Worm (Caenorhabditis elegans) whole organism, L2 larva: Measurements from ENCODE around the gene pmp-1.

Source experiments
- C34F6.9 ChIP-seq: fragments of 150-350 bp; optimal IDR thresholded peaks from 2 replicates; lab custom pipeline; 2014; ENCODE audit warnings: missing biosample characterization, missing genetic modification characterization
- F13H6.1 ChIP-seq: sonication (generic microtip); optimal IDR thresholded peaks from 2 replicates; lab custom pipeline; 2016; ENCODE audit warnings: missing genetic modification characterization, missing compliant biosample characterization
- R02D3.7 ChIP-seq: fragments of 150-350 bp; optimal IDR thresholded peaks from 2 replicates; lab custom pipeline; 2014; ENCODE audit warnings: missing biosample characterization, missing genetic modification characterization
- Y55F3AM.14 ChIP-seq: fragments of 200-800 bp; sonication (Bioruptor generic); optimal IDR thresholded peaks from 2 replicates; lab custom pipeline; 2018; ENCODE audit warnings: mild to moderate bottlenecking, missing genetic modification characterization, missing compliant biosample characterization
- ZK546.5 ChIP-seq: sonication (generic microtip); optimal IDR thresholded peaks from 2 replicates; lab custom pipeline; 2017; ENCODE audit warnings: missing biosample characterization, missing genetic modification characterization
- alr-1 ChIP-seq: fragments of 150-350 bp; optimal IDR thresholded peaks from 2 replicates; lab custom pipeline; 2014; ENCODE audit warnings: missing biosample characterization, missing genetic modification characterization
- aly-2 ChIP-seq: fragments of 150-350 bp; optimal IDR thresholded peaks from 2 replicates; lab custom pipeline; 2014; ENCODE audit warnings: missing biosample characterization, missing genetic modification characterization
- ama-1 ChIP-seq: fragments of 150-350 bp; optimal IDR thresholded peaks from 2 replicates; lab custom pipeline; 2018; ENCODE audit warnings: inconsistent platforms
- blmp-1 ChIP-seq: sonication (generic microtip); optimal IDR thresholded peaks from 2 replicates; lab custom pipeline; 2017; ENCODE audit warnings: missing genetic modification characterization, mild to moderate bottlenecking, missing compliant biosample characterization, antibody characterized with exemption, moderate library complexity; ENCODE audit not compliant: insufficient read depth
- ceh-16 ChIP-seq: fragments of 150-350 bp; optimal IDR thresholded peaks from 2 replicates; lab custom pipeline; 2014; ENCODE audit warnings: missing biosample characterization, missing genetic modification characterization
- ceh-82 ChIP-seq: fragments of 150-350 bp; optimal IDR thresholded peaks from 2 replicates; lab custom pipeline; 2014; ENCODE audit warnings: missing biosample characterization, missing genetic modification characterization
- crh-2 ChIP-seq: sonication (generic microtip); optimal IDR thresholded peaks from 2 replicates; lab custom pipeline; 2017; ENCODE audit warnings: missing biosample characterization, missing genetic modification characterization
- dmd-4 ChIP-seq: sonication (generic microtip); optimal IDR thresholded peaks from 2 replicates; lab custom pipeline; 2017; ENCODE audit warnings: missing biosample characterization, missing genetic modification characterization
- egl-27 ChIP-seq: sonication (generic microtip); optimal IDR thresholded peaks from 3 replicates; lab custom pipeline; 2017; ENCODE audit warnings: missing biosample characterization, missing genetic modification reagents, missing genetic modification characterization
- elt-1 ChIP-seq: fragments of 150-350 bp; optimal IDR thresholded peaks from 2 replicates; lab custom pipeline; 2014; ENCODE audit warnings: missing biosample characterization, missing genetic modification characterization
- elt-3 ChIP-seq: sonication (generic microtip); optimal IDR thresholded peaks from 2 replicates; lab custom pipeline; 2017; ENCODE audit warnings: missing biosample characterization, missing genetic modification characterization
- fos-1 ChIP-seq: fragments of 150-350 bp; optimal IDR thresholded peaks from 2 replicates; lab custom pipeline; 2014; ENCODE audit warnings: missing biosample characterization, missing genetic modification characterization
- gmeb-1 ChIP-seq: fragments of 150-350 bp; optimal IDR thresholded peaks from 2 replicates; lab custom pipeline; 2014; ENCODE audit warnings: missing biosample characterization, missing genetic modification characterization
- lin-11 ChIP-seq: fragments of 150-350 bp; sonication (generic microtip); optimal IDR thresholded peaks from 2 replicates; lab custom pipeline; 2014; ENCODE audit warnings: missing biosample characterization, missing genetic modification characterization, inconsistent platforms, mixed read lengths
- lin-13 ChIP-seq: fragments of 150-350 bp; optimal IDR thresholded peaks from 2 replicates; lab custom pipeline; 2014; ENCODE audit warnings: missing biosample characterization, missing genetic modification reagents, missing genetic modification characterization
- lin-39 ChIP-seq: fragments of 150-350 bp; optimal IDR thresholded peaks from 2 replicates; lab custom pipeline; 2014; ENCODE audit warnings: missing biosample characterization, missing genetic modification reagents, missing genetic modification characterization
- lsy-2 ChIP-seq, 2 experiments: fragments of 150-350 bp in 1 of 2; sonication (generic microtip) in 1 of 2; optimal IDR thresholded peaks; 2 replicates each; lab custom pipeline; 2014 to 2017; ENCODE audit warnings: missing biosample characterization in 2 of 2, missing genetic modification characterization in 2 of 2
- mab-5 ChIP-seq: fragments of 150-350 bp; optimal IDR thresholded peaks from 2 replicates; lab custom pipeline; 2014; ENCODE audit warnings: missing biosample characterization, missing genetic modification characterization
- mbf-1 ChIP-seq: sonication (generic microtip); optimal IDR thresholded peaks from 2 replicates; lab custom pipeline; 2017; ENCODE audit warnings: missing biosample characterization, missing genetic modification characterization
- mdl-1 ChIP-seq, 2 experiments: fragments of 150-350 bp in 1 of 2; sonication (generic microtip) in 1 of 2; optimal IDR thresholded peaks; 2 replicates each; lab custom pipeline; 2017; ENCODE audit warnings: missing biosample characterization in 2 of 2, missing genetic modification characterization in 2 of 2
- nhr-10 ChIP-seq: sonication (generic microtip); optimal IDR thresholded peaks from 2 replicates; lab custom pipeline; 2017; ENCODE audit warnings: missing biosample characterization, missing genetic modification characterization
- nhr-11 ChIP-seq: fragments of 150-350 bp; optimal IDR thresholded peaks from 2 replicates; lab custom pipeline; 2014; ENCODE audit warnings: missing biosample characterization, missing genetic modification characterization
- nhr-12 ChIP-seq: fragments of 150-350 bp; optimal IDR thresholded peaks from 2 replicates; lab custom pipeline; 2014; ENCODE audit warnings: missing biosample characterization, missing genetic modification characterization
- nhr-129 ChIP-seq: fragments of 150-350 bp; optimal IDR thresholded peaks from 2 replicates; lab custom pipeline; 2014; ENCODE audit warnings: missing biosample characterization, missing genetic modification characterization
- nhr-21 ChIP-seq: fragments of 150-350 bp; optimal IDR thresholded peaks from 2 replicates; lab custom pipeline; 2014; ENCODE audit warnings: missing biosample characterization, missing genetic modification characterization
- nhr-23 ChIP-seq: fragments of 150-350 bp; optimal IDR thresholded peaks from 2 replicates; lab custom pipeline; 2014; ENCODE audit warnings: missing biosample characterization, missing genetic modification reagents, missing genetic modification characterization
- nhr-237 ChIP-seq: fragments of 150-350 bp; optimal IDR thresholded peaks from 2 replicates; lab custom pipeline; 2014; ENCODE audit warnings: missing biosample characterization, missing genetic modification characterization
- nhr-25 ChIP-seq: fragments of 150-350 bp; sonication (generic microtip); optimal IDR thresholded peaks from 3 replicates; lab custom pipeline; 2014; ENCODE audit warnings: missing biosample characterization, missing genetic modification characterization
- nhr-6 ChIP-seq: fragments of 150-350 bp; optimal IDR thresholded peaks from 2 replicates; lab custom pipeline; 2014; ENCODE audit warnings: missing biosample characterization, missing genetic modification characterization
- nhr-77 ChIP-seq: fragments of 150-350 bp; optimal IDR thresholded peaks from 2 replicates; lab custom pipeline; 2014; ENCODE audit warnings: missing biosample characterization, missing genetic modification characterization
- peb-1 ChIP-seq: fragments of 150-350 bp; optimal IDR thresholded peaks from 2 replicates; lab custom pipeline; 2014; ENCODE audit warnings: missing biosample characterization, missing genetic modification characterization
- sem-4 ChIP-seq: fragments of 150-350 bp; optimal IDR thresholded peaks from 2 replicates; lab custom pipeline; 2014; ENCODE audit warnings: missing biosample characterization, missing genetic modification reagents, missing genetic modification characterization
- skn-1 ChIP-seq: sonication (generic microtip); optimal IDR thresholded peaks from 2 replicates; lab custom pipeline; 2017; ENCODE audit warnings: missing biosample characterization, missing genetic modification characterization
- sma-3 ChIP-seq: sonication (generic microtip); optimal IDR thresholded peaks from 2 replicates; lab custom pipeline; 2016; ENCODE audit warnings: missing genetic modification reagents, missing genetic modification characterization, missing compliant biosample characterization
- sma-9 ChIP-seq, 2 experiments: fragments of 150-350 bp in 1 of 2; sonication (generic microtip) in 1 of 2; optimal IDR thresholded peaks; 2 replicates each; lab custom pipeline; 2014 to 2016; ENCODE audit warnings: missing genetic modification characterization in 2 of 2, mild to moderate bottlenecking in 1 of 2, missing biosample characterization in 1 of 2, missing compliant biosample characterization in 1 of 2, missing genetic modification reagents in 1 of 2, moderate library complexity in 1 of 2
- snpc-4 ChIP-seq: fragments of 150-350 bp; optimal IDR thresholded peaks from 2 replicates; lab custom pipeline; 2014; ENCODE audit warnings: missing biosample characterization, missing genetic modification characterization
- unc-39 ChIP-seq: fragments of 150-350 bp; optimal IDR thresholded peaks from 2 replicates; lab custom pipeline; 2014; ENCODE audit warnings: missing biosample characterization, missing genetic modification characterization
- unc-55 ChIP-seq: fragments of 150-350 bp; sonication (generic microtip); optimal IDR thresholded peaks from 3 replicates; lab custom pipeline; 2014; ENCODE audit warnings: missing biosample characterization, missing genetic modification reagents, missing genetic modification characterization
- unc-62 ChIP-seq: fragments of 150-350 bp; optimal IDR thresholded peaks from 2 replicates; lab custom pipeline; 2014; ENCODE audit warnings: missing biosample characterization, missing genetic modification reagents, missing genetic modification characterization
- zag-1 ChIP-seq: fragments of 150-350 bp; optimal IDR thresholded peaks from 2 replicates; lab custom pipeline; 2014; ENCODE audit warnings: missing biosample characterization, missing genetic modification characterization
- ztf-1 ChIP-seq: fragments of 200-800 bp; sonication (Bioruptor generic); conservative IDR thresholded peaks from 2 replicates; pipeline ENCODE4 v1.3.6; 2022; ENCODE audit warnings: missing genetic modification characterization, missing compliant biosample characterization
- ztf-11 ChIP-seq: sonication (generic microtip); optimal IDR thresholded peaks from 2 replicates; lab custom pipeline; 2017; ENCODE audit warnings: missing biosample characterization, missing genetic modification characterization
- ztf-4 ChIP-seq: fragments of 150-350 bp; optimal IDR thresholded peaks from 2 replicates; lab custom pipeline; 2014; ENCODE audit warnings: missing biosample characterization, missing genetic modification characterization

Gene pmp-1

ce11 chrII:6838270-6838878 is 45.2 kb downstream of the pmp-1 start:
- TF ChIP-seq ZK546.5 (tag; lab: Kevin White, UChicago) (no peak), R02D3.7 (no peak), nhr-129 (tag; lab: Kevin White, UChicago) (peak; percentile 18), sma-3 (GFP tag; lab: Kevin White, UChicago) (no peak), nhr-23 (tag; lab: Kevin White, UChicago) (no peak), skn-1 (no peak), unc-39 (tag; lab: Kevin White, UChicago) (no peak), mdl-1 (tag; optimal IDR thresholded peaks at IDR 0.05; lab: Kevin White, UChicago) (peak in 1 of 2 experiments; percentile 64), aly-2 (no peak), zag-1 (no peak), ztf-1 (GFP tag; lab: Robert Waterston, UW) (no peak), nhr-25 (tag; lab: Kevin White, UChicago) (peak; percentile 45), lin-39 (tag; lab: Kevin White, UChicago) (peak; percentile 88), ceh-82 (tag; lab: Kevin White, UChicago) (no peak), dmd-4 (no peak), ceh-16 (tag; lab: Kevin White, UChicago) (peak; percentile 11), lsy-2 (tag; optimal IDR thresholded peaks at IDR 0.05; lab: Kevin White, UChicago) (peak in 1 of 2 experiments; percentile 46), F13H6.1 (tag; lab: Kevin White, UChicago) (peak; percentile 31), elt-1 (tag; lab: Kevin White, UChicago) (no peak), nhr-77 (tag; lab: Kevin White, UChicago) (no peak), crh-2 (tag; lab: Kevin White, UChicago) (peak; percentile 30), nhr-10 (tag; lab: Kevin White, UChicago) (no peak), nhr-11 (tag; lab: Kevin White, UChicago) (no peak), peb-1 (tag; lab: Kevin White, UChicago) (no peak), unc-62 (GFP tag; lab: Kevin White, UChicago) (peak; percentile 79), sma-9 (GFP tag; optimal IDR thresholded peaks at IDR 0.05; lab: Kevin White, UChicago) (peak; percentile 42), sma-9 (tag; optimal IDR thresholded peaks at IDR 0.05; lab: Kevin White, UChicago) (no peak), nhr-21 (no peak), ztf-4 (tag; lab: Kevin White, UChicago) (peak; percentile 22), nhr-6 (tag; lab: Kevin White, UChicago) (peak; percentile 4), mab-5 (peak; percentile 94), nhr-237 (tag; lab: Kevin White, UChicago) (no peak), mbf-1 (tag; lab: Kevin White, UChicago) (no peak), lin-11 (no peak), fos-1 (tag; lab: Kevin White, UChicago) (no peak), ama-1 (no peak), nhr-12 (tag; lab: Kevin White, UChicago) (no peak), alr-1 (tag; lab: Kevin White, UChicago) (no peak), Y55F3AM.14 (GFP tag; lab: Kevin White, UChicago) (no peak), sem-4 (tag; lab: Kevin White, UChicago) (peak; percentile 86), ztf-11 (peak; percentile 19), elt-3 (tag; lab: Kevin White, UChicago) (no peak), gmeb-1 (tag; lab: Kevin White, UChicago) (no peak), egl-27 (tag; lab: Kevin White, UChicago) (peak; percentile 94), C34F6.9 (tag; lab: Kevin White, UChicago) (peak; percentile 35), blmp-1 (tag; lab: Kevin White, UChicago) (no peak), lin-13 (no peak), unc-55 (GFP tag; lab: Kevin White, UChicago) (no peak), snpc-4 (tag; lab: Kevin White, UChicago) (no peak)
